Worm (Caenorhabditis elegans) whole organism, L1 larva: ENCODE results near the gene B0524.3.
A peak's percentile ranks its signal among the peaks of the same experiment; 100 is the strongest.

Experiments
- C16A3.4 ChIP-seq: fragments of 150-350 bp; optimal IDR thresholded peaks from 2 replicates; lab custom pipeline; 2014; ENCODE audit warnings: missing biosample characterization, missing genetic modification characterization
- C34B4.2 ChIP-seq: sonication (generic microtip); optimal IDR thresholded peaks from 2 replicates; lab custom pipeline; 2017; ENCODE audit warnings: mild to moderate bottlenecking, missing genetic modification characterization, missing compliant biosample characterization
- aha-1 ChIP-seq: fragments of 150-350 bp; optimal IDR thresholded peaks from 2 replicates; lab custom pipeline; 2014; ENCODE audit warnings: missing biosample characterization, missing genetic modification characterization
- alr-1 ChIP-seq: fragments of 200-800 bp; sonication (Bioruptor generic); optimal IDR thresholded peaks from 2 replicates; lab custom pipeline; 2018; ENCODE audit warnings: borderline replicate concordance, mild to moderate bottlenecking, missing genetic modification characterization, missing compliant biosample characterization
- ama-1 ChIP-seq: fragments of 150-350 bp; optimal IDR thresholded peaks from 2 replicates; lab custom pipeline; 2014
- blmp-1 ChIP-seq: fragments of 150-350 bp; optimal IDR thresholded peaks from 2 replicates; lab custom pipeline; 2014; ENCODE audit warnings: missing biosample characterization, missing genetic modification characterization
- ceh-63 ChIP-seq: fragments of 200-800 bp; sonication (Bioruptor generic); optimal IDR thresholded peaks from 2 replicates; lab custom pipeline; 2018; ENCODE audit warnings: mild to moderate bottlenecking, missing genetic modification characterization, missing compliant biosample characterization
- ceh-8 ChIP-seq: fragments of 200-800 bp; sonication (Bioruptor generic); optimal IDR thresholded peaks from 2 replicates; lab custom pipeline; 2018; ENCODE audit warnings: mild to moderate bottlenecking, missing genetic modification characterization, moderate library complexity, missing compliant biosample characterization
- ceh-82 ChIP-seq, 3 experiments: fragments of 150-350 bp in 1 of 3; sonication (generic microtip) in 2 of 3; optimal IDR thresholded peaks; 2 replicates each; lab custom pipeline; 2014 to 2017; ENCODE audit warnings: missing biosample characterization in 3 of 3, missing genetic modification characterization in 3 of 3
- ceh-88 ChIP-seq: fragments of 200-800 bp; sonication (Bioruptor generic); IDR thresholded peaks from 2 replicates; pipeline ENCODE4 v1.3.6; 2022; ENCODE audit warnings: missing genetic modification characterization, missing compliant biosample characterization
- ceh-90 ChIP-seq: sonication (generic microtip); optimal IDR thresholded peaks from 2 replicates; lab custom pipeline; 2016; ENCODE audit warnings: missing genetic modification characterization, missing compliant biosample characterization
- ces-1 ChIP-seq: fragments of 150-350 bp; optimal IDR thresholded peaks from 2 replicates; lab custom pipeline; 2014; ENCODE audit warnings: missing biosample characterization, missing genetic modification reagents, missing genetic modification characterization
- dpl-1 ChIP-seq, 3 experiments: fragments of 150-350 bp in 2 of 3; sonication (generic microtip) in 1 of 3; optimal IDR thresholded peaks; 2 replicates each; lab custom pipeline; 2014 to 2017; ENCODE audit warnings: missing biosample characterization in 3 of 3, missing genetic modification characterization in 3 of 3, missing genetic modification reagents in 3 of 3
- efl-3 ChIP-seq: fragments of 200-800 bp; sonication (Bioruptor generic); optimal IDR thresholded peaks from 2 replicates; lab custom pipeline; 2018; ENCODE audit warnings: mild to moderate bottlenecking, missing genetic modification characterization, missing compliant biosample characterization
- egl-27 ChIP-seq, 2 experiments: fragments of 150-350 bp in 1 of 2; sonication (generic microtip); optimal IDR thresholded peaks; 3 replicates each; lab custom pipeline; 2017 to 2018; ENCODE audit warnings: missing biosample characterization in 2 of 2, missing genetic modification characterization in 2 of 2, missing genetic modification reagents in 2 of 2
- elt-2 ChIP-seq: sonication (generic microtip); optimal IDR thresholded peaks from 2 replicates; lab custom pipeline; 2016; ENCODE audit warnings: missing genetic modification characterization, mild to moderate bottlenecking, inconsistent platforms, missing compliant biosample characterization, missing genetic modification reagents
- fkh-10 ChIP-seq: sonication (generic microtip); optimal IDR thresholded peaks from 2 replicates; lab custom pipeline; 2017; ENCODE audit warnings: missing biosample characterization, missing genetic modification reagents, missing genetic modification characterization
- fkh-4 ChIP-seq: sonication (generic microtip); optimal IDR thresholded peaks from 2 replicates; lab custom pipeline; 2016; ENCODE audit warnings: missing compliant biosample characterization, missing genetic modification characterization, borderline replicate concordance
- fkh-8 ChIP-seq: sonication (generic microtip); optimal IDR thresholded peaks from 2 replicates; lab custom pipeline; 2016; ENCODE audit warnings: mild to moderate bottlenecking, missing genetic modification characterization, missing compliant biosample characterization
- grh-1 ChIP-seq: fragments of 200-800 bp; sonication (Bioruptor generic); IDR thresholded peaks from 2 replicates; pipeline ENCODE4 v1.3.6; 2022; ENCODE audit warnings: missing genetic modification reagents, missing genetic modification characterization, missing compliant biosample characterization
- hlh-17 ChIP-seq: fragments of 200-800 bp; sonication (Bioruptor generic); optimal IDR thresholded peaks from 2 replicates; lab custom pipeline; 2018; ENCODE audit warnings: missing genetic modification characterization, mild to moderate bottlenecking, missing compliant biosample characterization, moderate library complexity, borderline replicate concordance
- isw-1 ChIP-seq: fragments of 200-800 bp; sonication (Bioruptor generic); IDR thresholded peaks from 2 replicates; pipeline ENCODE4 v1.3.6; 2022; ENCODE audit warnings: missing genetic modification characterization, missing compliant biosample characterization
- lin-13 ChIP-seq: fragments of 150-350 bp; optimal IDR thresholded peaks from 2 replicates; lab custom pipeline; 2014; ENCODE audit warnings: missing biosample characterization, missing genetic modification reagents, missing genetic modification characterization
- lin-14 ChIP-seq: fragments of 200-800 bp; sonication (Bioruptor generic); optimal IDR thresholded peaks from 2 replicates; lab custom pipeline; 2018; ENCODE audit warnings: mild to moderate bottlenecking, missing genetic modification characterization, moderate library complexity, missing compliant biosample characterization
- lin-15B ChIP-seq: fragments of 150-350 bp; sonication (generic microtip); optimal IDR thresholded peaks from 3 replicates; lab custom pipeline; 2014; ENCODE audit warnings: missing biosample characterization, missing genetic modification characterization
- lin-35 ChIP-seq, 2 experiments: fragments of 150-350 bp; optimal IDR thresholded peaks; 2 replicates each; lab custom pipeline; 2014; ENCODE audit warnings: missing biosample characterization in 2 of 2, missing genetic modification characterization in 2 of 2, missing genetic modification reagents in 2 of 2
- lsy-2 ChIP-seq, 2 experiments: fragments of 150-350 bp; optimal IDR thresholded peaks; 2 replicates each; lab custom pipeline; 2014; ENCODE audit warnings: missing biosample characterization in 2 of 2, missing genetic modification characterization in 2 of 2
- mab-9 ChIP-seq: fragments of 200-800 bp; sonication (Bioruptor generic); IDR thresholded peaks from 2 replicates; pipeline ENCODE4 v1.3.6; 2022; ENCODE audit warnings: missing genetic modification reagents, missing genetic modification characterization, missing compliant biosample characterization
- nhr-11 ChIP-seq: fragments of 150-350 bp; optimal IDR thresholded peaks from 2 replicates; lab custom pipeline; 2014; ENCODE audit warnings: missing biosample characterization, missing genetic modification characterization
- nhr-19 ChIP-seq: fragments of 200-800 bp; sonication (Bioruptor generic); conservative IDR thresholded peaks from 2 replicates; pipeline ENCODE4 v1.3.6; 2022; ENCODE audit warnings: missing genetic modification characterization, missing compliant biosample characterization
- nhr-20 ChIP-seq: sonication (generic microtip); optimal IDR thresholded peaks from 2 replicates; lab custom pipeline; 2016; ENCODE audit warnings: mild to moderate bottlenecking, missing genetic modification characterization, missing compliant biosample characterization
- nhr-28 ChIP-seq: fragments of 150-350 bp; optimal IDR thresholded peaks from 2 replicates; lab custom pipeline; 2014; ENCODE audit warnings: missing biosample characterization, missing genetic modification characterization
- nhr-47 ChIP-seq: sonication (generic microtip); optimal IDR thresholded peaks from 2 replicates; lab custom pipeline; 2016; ENCODE audit warnings: mild to moderate bottlenecking, missing genetic modification characterization, moderate library complexity, missing compliant biosample characterization
- nhr-77 ChIP-seq: fragments of 150-350 bp; optimal IDR thresholded peaks from 2 replicates; lab custom pipeline; 2014; ENCODE audit warnings: missing biosample characterization, missing genetic modification characterization
- pag-3 ChIP-seq: sonication (generic microtip); optimal IDR thresholded peaks from 2 replicates; lab custom pipeline; 2017; ENCODE audit warnings: missing genetic modification characterization, mild to moderate bottlenecking, missing compliant biosample characterization, antibody characterized with exemption, borderline replicate concordance; ENCODE audit not compliant: insufficient read depth
- pax-3 ChIP-seq: fragments of 200-800 bp; sonication (Bioruptor generic); optimal IDR thresholded peaks from 2 replicates; lab custom pipeline; 2018; ENCODE audit warnings: mild to moderate bottlenecking, missing genetic modification characterization, moderate library complexity, missing compliant biosample characterization
- pqm-1 ChIP-seq: sonication (generic microtip); optimal IDR thresholded peaks from 3 replicates; lab custom pipeline; 2017; ENCODE audit warnings: missing biosample characterization, missing genetic modification characterization
- sptf-1 ChIP-seq: fragments of 150-350 bp; optimal IDR thresholded peaks from 2 replicates; lab custom pipeline; 2014; ENCODE audit warnings: missing biosample characterization, missing genetic modification characterization
- sup-37 ChIP-seq: fragments of 200-800 bp; sonication (Bioruptor generic); optimal IDR thresholded peaks from 2 replicates; lab custom pipeline; 2018; ENCODE audit warnings: mild to moderate bottlenecking, missing genetic modification characterization, missing compliant biosample characterization
- swsn-7 ChIP-seq: sonication (generic microtip); optimal IDR thresholded peaks from 2 replicates; lab custom pipeline; 2016; ENCODE audit warnings: missing genetic modification characterization, missing compliant biosample characterization
- tbx-2 ChIP-seq: sonication (generic microtip); optimal IDR thresholded peaks from 2 replicates; lab custom pipeline; 2016; ENCODE audit warnings: missing genetic modification characterization, missing compliant biosample characterization
- tlp-1 ChIP-seq: fragments of 150-350 bp; optimal IDR thresholded peaks from 2 replicates; lab custom pipeline; 2014; ENCODE audit warnings: missing biosample characterization, missing genetic modification characterization
- unc-130 ChIP-seq: fragments of 150-350 bp; optimal IDR thresholded peaks from 2 replicates; lab custom pipeline; 2017; ENCODE audit warnings: missing biosample characterization, missing genetic modification characterization, inconsistent platforms
- unc-62 ChIP-seq: fragments of 150-350 bp; optimal IDR thresholded peaks from 2 replicates; lab custom pipeline; 2014; ENCODE audit warnings: missing biosample characterization, missing genetic modification reagents, missing genetic modification characterization
- zag-1 ChIP-seq: fragments of 150-350 bp; optimal IDR thresholded peaks from 2 replicates; lab custom pipeline; 2014; ENCODE audit warnings: missing biosample characterization, missing genetic modification characterization
- ztf-11 ChIP-seq, 2 experiments: sonication (generic microtip); optimal IDR thresholded peaks; 2 replicates each; lab custom pipeline; 2016 to 2017; ENCODE audit warnings: missing genetic modification characterization in 2 of 2, missing biosample characterization in 1 of 2, missing compliant biosample characterization in 1 of 2

Gene B0524.3

ce11 chrIII:1926456-1926855 lies 39.0 kb downstream of the B0524.3 start (continued):
- TF ChIP-seq C16A3.4 (tag; lab: Kevin White, UChicago) (no peak), sup-37 (GFP tag; lab: Kevin White, UChicago) (peak; percentile 50), efl-3 (GFP tag; lab: Kevin White, UChicago) (peak; percentile 56), pqm-1 (tag; lab: Kevin White, UChicago) (no peak), ces-1 (GFP tag; lab: Kevin White, UChicago) (no peak), sptf-1 (tag; lab: Kevin White, UChicago) (no peak), lin-14 (GFP tag; lab: Kevin White, UChicago) (peak; percentile 99), ama-1 (peak; percentile 55), tlp-1 (no peak), zag-1 (peak; percentile 25), fkh-10 (GFP tag; lab: Kevin White, UChicago) (peak; percentile 81), lin-15B (tag; lab: Kevin White, UChicago) (no peak), pax-3 (peak; percentile 85), tbx-2 (tag; lab: Kevin White, UChicago) (peak; percentile 98), hlh-17 (no peak), fkh-4 (tag; lab: Kevin White, UChicago) (peak; percentile 50), dpl-1 (GFP tag; optimal IDR thresholded peaks at IDR 0.05; lab: Kevin White, UChicago) (peak; percentile 55 to 57 (median 55)), C34B4.2 (tag; lab: Kevin White, UChicago) (no peak), unc-130 (tag; lab: Kevin White, UChicago) (peak; percentile 82), nhr-20 (peak; percentile 99), ceh-8 (GFP tag; lab: Kevin White, UChicago) (peak; percentile 91), nhr-77 (tag; lab: Kevin White, UChicago) (peak; percentile 69), aha-1 (tag; lab: Kevin White, UChicago) (peak; percentile 70), nhr-47 (tag; lab: Kevin White, UChicago) (peak; percentile 98), isw-1 (peak; percentile 78), ceh-82 (tag; optimal IDR thresholded peaks at IDR 0.05; lab: Kevin White, UChicago) (peak; percentile 85 to 91 (median 87)), ceh-90 (tag; lab: Kevin White, UChicago) (no peak), ztf-11 (tag; optimal IDR thresholded peaks at IDR 0.05; lab: Kevin White, UChicago) (peak in 1 of 2 experiments; percentile 87), egl-27 (tag; optimal IDR thresholded peaks at IDR 0.05; lab: Kevin White, UChicago) (peak; percentile 90 to 97), fkh-8 (peak; percentile 86), ceh-88 (peak; percentile 70), swsn-7 (tag; lab: Kevin White, UChicago) (peak; percentile 96), ceh-63 (GFP tag; lab: Kevin White, UChicago) (no peak), alr-1 (tag; lab: Kevin White, UChicago) (no peak), nhr-28 (tag; lab: Kevin White, UChicago) (no peak), blmp-1 (peak; percentile 96), pag-3 (tag; lab: Kevin White, UChicago) (no peak), nhr-19 (GFP tag; lab: Robert Waterston, UW) (peak; percentile 97), elt-2 (tag; lab: Kevin White, UChicago) (peak; percentile 71), lin-35 (GFP tag; optimal IDR thresholded peaks at IDR 0.05; lab: Kevin White, UChicago) (peak; percentile 70 to 85)

DNA sequence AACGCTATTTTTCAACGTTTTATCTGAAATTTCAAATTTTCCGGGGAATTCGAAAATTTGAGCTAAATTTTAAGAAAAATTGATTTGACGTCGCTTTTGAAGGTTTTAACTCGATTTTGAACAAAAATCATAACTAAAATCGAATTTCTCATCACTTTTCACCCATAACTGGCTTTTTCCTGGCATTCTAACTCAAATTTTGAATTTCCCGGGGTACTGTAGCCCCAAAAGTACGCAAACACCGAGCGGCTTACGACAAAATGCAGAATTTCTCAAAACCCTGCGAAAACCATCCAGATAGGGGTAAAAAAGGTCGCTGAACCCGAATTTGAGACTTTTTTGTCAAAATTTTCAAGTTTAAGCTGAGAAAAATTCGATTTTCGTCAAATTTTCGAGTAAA lies 39.8 kb downstream of the B0524.3 start:
- TF ChIP-seq nhr-11 (tag; lab: Kevin White, UChicago) (no peak), lin-13 (GFP tag; lab: Kevin White, UChicago) (peak; percentile 48), unc-62 (GFP tag; lab: Kevin White, UChicago) (no peak), ceh-8 (GFP tag; lab: Kevin White, UChicago) (no peak), mab-9 (no peak), lsy-2 (tag; optimal IDR thresholded peaks at IDR 0.05; lab: Kevin White, UChicago) (peak in 1 of 2 experiments; percentile 55), grh-1 (GFP tag; lab: Robert Waterston, UW) (no peak)
